Fruit fly (Drosophila melanogaster) S2 (cell line): Measurements from ENCODE around the gene hiro.

Source experiments
- CG8478 ChIP-seq: fragments of >200 bp; optimal IDR thresholded peaks from 2 replicates; lab custom pipeline; 2018
- CTCF ChIP-seq, 2 experiments: fragments of >200 bp; optimal IDR thresholded peaks; 2 replicates each; lab custom pipeline; 2018

- no peak for TF ChIP-seq CG8478 (lab: Kevin White, UChicago)
- no peak for TF ChIP-seq CTCF (optimal IDR thresholded peaks at IDR 0.05; lab: Kevin White, UChicago)
Measured at dm6 chr3L:735948-736347, 48.2 kb upstream of the hiro start.
